Worm (Caenorhabditis elegans) whole organism, late embryonic: ENCODE results near the gene F15A4.10.

Experiments
- elt-2 ChIP-seq: sonication (generic microtip); optimal IDR thresholded peaks from 2 replicates; lab custom pipeline; 2016; ENCODE audit warnings: missing genetic modification reagents, missing genetic modification characterization, missing compliant biosample characterization
- unc-3 ChIP-seq, 2 experiments: fragments of 200-800 bp in 1 of 2; sonication (Bioruptor generic) in 1 of 2; sonication (generic microtip) in 1 of 2; conservative IDR thresholded peaks in 1 of 2; optimal IDR thresholded peaks in 1 of 2; 2 replicates each; pipeline versions ENCODE4 v1.3.6 to Lab custom; 2016 to 2022; ENCODE audit warnings: missing compliant biosample characterization in 2 of 2, missing genetic modification characterization in 2 of 2, missing genetic modification reagents in 1 of 2

ce11 chrII:12457275-12457674, 27.7 kb downstream of the F15A4.10 start, which contains the start of gene sre-38:
- TF ChIP-seq elt-2 (tag; lab: Kevin White, UChicago) (no peak), unc-3 (GFP tag; conservative IDR thresholded peaks at IDR 0.05; lab: Robert Waterston, UW) (no peak), unc-3 (tag; optimal IDR thresholded peaks at IDR 0.05; lab: Kevin White, UChicago) (no peak)
